Worm (Caenorhabditis elegans) whole organism, L2 larva: ENCODE measurements around the gene nhr-290.
A peak's percentile ranks its signal among the peaks of the same experiment; 100 is the strongest.

ENCODE experiments used
- C34F6.9 ChIP-seq: fragments of 150-350 bp; optimal IDR thresholded peaks from 2 replicates; lab custom pipeline; 2014; ENCODE audit warnings: missing biosample characterization, missing genetic modification characterization
- R02D3.7 ChIP-seq: fragments of 150-350 bp; optimal IDR thresholded peaks from 2 replicates; lab custom pipeline; 2014; ENCODE audit warnings: missing biosample characterization, missing genetic modification characterization
- Y55F3AM.14 ChIP-seq: fragments of 200-800 bp; sonication (Bioruptor generic); optimal IDR thresholded peaks from 2 replicates; lab custom pipeline; 2018; ENCODE audit warnings: mild to moderate bottlenecking, missing genetic modification characterization, missing compliant biosample characterization
- alr-1 ChIP-seq: fragments of 150-350 bp; optimal IDR thresholded peaks from 2 replicates; lab custom pipeline; 2014; ENCODE audit warnings: missing biosample characterization, missing genetic modification characterization
- aly-2 ChIP-seq: fragments of 150-350 bp; optimal IDR thresholded peaks from 2 replicates; lab custom pipeline; 2014; ENCODE audit warnings: missing biosample characterization, missing genetic modification characterization
- blmp-1 ChIP-seq: sonication (generic microtip); optimal IDR thresholded peaks from 2 replicates; lab custom pipeline; 2017; ENCODE audit warnings: missing genetic modification characterization, mild to moderate bottlenecking, missing compliant biosample characterization, antibody characterized with exemption, moderate library complexity; ENCODE audit not compliant: insufficient read depth
- ceh-16 ChIP-seq: fragments of 150-350 bp; optimal IDR thresholded peaks from 2 replicates; lab custom pipeline; 2014; ENCODE audit warnings: missing biosample characterization, missing genetic modification characterization
- ceh-82 ChIP-seq: fragments of 150-350 bp; optimal IDR thresholded peaks from 2 replicates; lab custom pipeline; 2014; ENCODE audit warnings: missing biosample characterization, missing genetic modification characterization
- crh-2 ChIP-seq: sonication (generic microtip); optimal IDR thresholded peaks from 2 replicates; lab custom pipeline; 2017; ENCODE audit warnings: missing biosample characterization, missing genetic modification characterization
- dmd-4 ChIP-seq: sonication (generic microtip); optimal IDR thresholded peaks from 2 replicates; lab custom pipeline; 2017; ENCODE audit warnings: missing biosample characterization, missing genetic modification characterization
- egl-27 ChIP-seq: sonication (generic microtip); optimal IDR thresholded peaks from 3 replicates; lab custom pipeline; 2017; ENCODE audit warnings: missing biosample characterization, missing genetic modification reagents, missing genetic modification characterization
- elt-1 ChIP-seq: fragments of 150-350 bp; optimal IDR thresholded peaks from 2 replicates; lab custom pipeline; 2014; ENCODE audit warnings: missing biosample characterization, missing genetic modification characterization
- fos-1 ChIP-seq: fragments of 150-350 bp; optimal IDR thresholded peaks from 2 replicates; lab custom pipeline; 2014; ENCODE audit warnings: missing biosample characterization, missing genetic modification characterization
- gmeb-1 ChIP-seq: fragments of 150-350 bp; optimal IDR thresholded peaks from 2 replicates; lab custom pipeline; 2014; ENCODE audit warnings: missing biosample characterization, missing genetic modification characterization
- lin-11 ChIP-seq: fragments of 150-350 bp; sonication (generic microtip); optimal IDR thresholded peaks from 2 replicates; lab custom pipeline; 2014; ENCODE audit warnings: missing biosample characterization, missing genetic modification characterization, inconsistent platforms, mixed read lengths
- lin-13 ChIP-seq: fragments of 150-350 bp; optimal IDR thresholded peaks from 2 replicates; lab custom pipeline; 2014; ENCODE audit warnings: missing biosample characterization, missing genetic modification reagents, missing genetic modification characterization
- lsy-2 ChIP-seq, 2 experiments: fragments of 150-350 bp in 1 of 2; sonication (generic microtip) in 1 of 2; optimal IDR thresholded peaks; 2 replicates each; lab custom pipeline; 2014 to 2017; ENCODE audit warnings: missing biosample characterization in 2 of 2, missing genetic modification characterization in 2 of 2
- mab-5 ChIP-seq: fragments of 150-350 bp; optimal IDR thresholded peaks from 2 replicates; lab custom pipeline; 2014; ENCODE audit warnings: missing biosample characterization, missing genetic modification characterization
- mbf-1 ChIP-seq: sonication (generic microtip); optimal IDR thresholded peaks from 2 replicates; lab custom pipeline; 2017; ENCODE audit warnings: missing biosample characterization, missing genetic modification characterization
- mdl-1 ChIP-seq, 2 experiments: fragments of 150-350 bp in 1 of 2; sonication (generic microtip) in 1 of 2; optimal IDR thresholded peaks; 2 replicates each; lab custom pipeline; 2017; ENCODE audit warnings: missing biosample characterization in 2 of 2, missing genetic modification characterization in 2 of 2
- nhr-10 ChIP-seq: sonication (generic microtip); optimal IDR thresholded peaks from 2 replicates; lab custom pipeline; 2017; ENCODE audit warnings: missing biosample characterization, missing genetic modification characterization
- nhr-21 ChIP-seq: fragments of 150-350 bp; optimal IDR thresholded peaks from 2 replicates; lab custom pipeline; 2014; ENCODE audit warnings: missing biosample characterization, missing genetic modification characterization
- nhr-23 ChIP-seq: fragments of 150-350 bp; optimal IDR thresholded peaks from 2 replicates; lab custom pipeline; 2014; ENCODE audit warnings: missing biosample characterization, missing genetic modification reagents, missing genetic modification characterization
- nhr-25 ChIP-seq: fragments of 150-350 bp; sonication (generic microtip); optimal IDR thresholded peaks from 3 replicates; lab custom pipeline; 2014; ENCODE audit warnings: missing biosample characterization, missing genetic modification characterization
- nhr-6 ChIP-seq: fragments of 150-350 bp; optimal IDR thresholded peaks from 2 replicates; lab custom pipeline; 2014; ENCODE audit warnings: missing biosample characterization, missing genetic modification characterization
- skn-1 ChIP-seq: sonication (generic microtip); optimal IDR thresholded peaks from 2 replicates; lab custom pipeline; 2017; ENCODE audit warnings: missing biosample characterization, missing genetic modification characterization
- sma-9 ChIP-seq, 2 experiments: fragments of 150-350 bp in 1 of 2; sonication (generic microtip) in 1 of 2; optimal IDR thresholded peaks; 2 replicates each; lab custom pipeline; 2014 to 2016; ENCODE audit warnings: missing genetic modification characterization in 2 of 2, mild to moderate bottlenecking in 1 of 2, missing biosample characterization in 1 of 2, missing compliant biosample characterization in 1 of 2, missing genetic modification reagents in 1 of 2, moderate library complexity in 1 of 2
- snpc-4 ChIP-seq: fragments of 150-350 bp; optimal IDR thresholded peaks from 2 replicates; lab custom pipeline; 2014; ENCODE audit warnings: missing biosample characterization, missing genetic modification characterization
- unc-55 ChIP-seq: fragments of 150-350 bp; sonication (generic microtip); optimal IDR thresholded peaks from 3 replicates; lab custom pipeline; 2014; ENCODE audit warnings: missing biosample characterization, missing genetic modification reagents, missing genetic modification characterization
- zag-1 ChIP-seq: fragments of 150-350 bp; optimal IDR thresholded peaks from 2 replicates; lab custom pipeline; 2014; ENCODE audit warnings: missing biosample characterization, missing genetic modification characterization
- ztf-1 ChIP-seq: fragments of 200-800 bp; sonication (Bioruptor generic); conservative IDR thresholded peaks from 2 replicates; pipeline ENCODE4 v1.3.6; 2022; ENCODE audit warnings: missing genetic modification characterization, missing compliant biosample characterization
- ztf-11 ChIP-seq: sonication (generic microtip); optimal IDR thresholded peaks from 2 replicates; lab custom pipeline; 2017; ENCODE audit warnings: missing biosample characterization, missing genetic modification characterization
- ztf-4 ChIP-seq: fragments of 150-350 bp; optimal IDR thresholded peaks from 2 replicates; lab custom pipeline; 2014; ENCODE audit warnings: missing biosample characterization, missing genetic modification characterization

Gene nhr-290

DNA sequence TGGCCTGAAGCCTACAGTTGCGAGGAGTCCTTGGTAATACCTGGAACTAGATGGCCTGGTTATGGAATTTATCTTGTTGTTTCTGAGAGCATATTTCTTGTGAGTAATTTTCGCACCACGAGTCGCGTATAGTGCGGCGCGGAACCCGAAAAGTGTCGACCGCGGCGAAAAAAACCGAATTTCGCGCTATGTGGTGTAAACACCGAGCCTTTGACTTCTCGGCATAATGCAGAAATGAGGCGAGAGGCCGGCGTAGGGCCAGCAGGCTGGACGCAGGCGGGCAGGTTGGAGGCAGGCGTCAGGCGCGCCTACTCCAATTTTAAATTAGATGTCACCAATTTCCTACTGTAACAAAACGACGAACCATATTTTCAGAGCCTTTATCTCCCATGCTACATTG, 1.7 kb downstream of the nhr-290 start:
- TF ChIP-seq nhr-25 (tag; lab: Kevin White, UChicago) (no peak), C34F6.9 (no peak), lin-11 (tag; lab: Kevin White, UChicago) (no peak), ztf-1 (GFP tag; lab: Robert Waterston, UW) (no peak), zag-1 (tag; lab: Kevin White, UChicago) (no peak), Y55F3AM.14 (GFP tag; lab: Kevin White, UChicago) (no peak), nhr-10 (tag; lab: Kevin White, UChicago) (no peak), ceh-16 (tag; lab: Kevin White, UChicago) (no peak), mdl-1 (tag; optimal IDR thresholded peaks at IDR 0.05; lab: Kevin White, UChicago) (no peak), lin-13 (GFP tag; lab: Kevin White, UChicago) (no peak), lsy-2 (tag; optimal IDR thresholded peaks at IDR 0.05; lab: Kevin White, UChicago) (no peak)

DNA sequence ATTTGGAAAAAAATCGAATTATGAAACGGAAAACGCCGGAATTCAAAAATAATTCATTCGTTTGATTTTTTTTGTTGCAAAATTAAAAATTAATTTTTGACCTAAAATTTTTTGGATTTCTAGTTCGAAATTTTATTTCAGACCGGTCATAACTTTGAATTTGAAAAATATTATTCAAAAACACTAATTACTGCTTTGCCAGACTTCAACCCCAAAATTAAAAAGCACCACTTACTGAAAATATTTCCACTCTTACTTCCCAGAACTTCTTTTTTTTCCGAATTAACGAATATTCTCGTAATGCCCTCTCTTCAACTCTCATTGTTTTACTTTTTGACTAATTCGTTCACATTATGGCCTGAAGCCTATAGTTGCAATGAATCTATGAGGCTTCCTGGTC, 3.6 kb downstream of the nhr-290 start, which contains the start of gene srt-4:
Gene srt-4 (plus strand): TSS at position 301 of the 400 bp plus-strand sequence.
- TF ChIP-seq unc-55 (GFP tag; lab: Kevin White, UChicago) (no peak), mab-5 (tag; lab: Kevin White, UChicago) (no peak), nhr-23 (tag; lab: Kevin White, UChicago) (no peak), nhr-21 (no peak), snpc-4 (tag; lab: Kevin White, UChicago) (no peak), gmeb-1 (tag; lab: Kevin White, UChicago) (no peak), crh-2 (no peak), ceh-82 (tag; lab: Kevin White, UChicago) (no peak), elt-1 (tag; lab: Kevin White, UChicago) (no peak), zag-1 (tag; lab: Kevin White, UChicago) (no peak), nhr-10 (tag; lab: Kevin White, UChicago) (no peak), nhr-6 (tag; lab: Kevin White, UChicago) (no peak), lsy-2 (tag; optimal IDR thresholded peaks at IDR 0.05; lab: Kevin White, UChicago) (no peak), egl-27 (tag; lab: Kevin White, UChicago) (no peak), mdl-1 (tag; optimal IDR thresholded peaks at IDR 0.05; lab: Kevin White, UChicago) (no peak), lin-11 (tag; lab: Kevin White, UChicago) (no peak), mbf-1 (tag; lab: Kevin White, UChicago) (no peak), dmd-4 (tag; lab: Kevin White, UChicago) (no peak), ztf-11 (tag; lab: Kevin White, UChicago) (no peak)

DNA sequence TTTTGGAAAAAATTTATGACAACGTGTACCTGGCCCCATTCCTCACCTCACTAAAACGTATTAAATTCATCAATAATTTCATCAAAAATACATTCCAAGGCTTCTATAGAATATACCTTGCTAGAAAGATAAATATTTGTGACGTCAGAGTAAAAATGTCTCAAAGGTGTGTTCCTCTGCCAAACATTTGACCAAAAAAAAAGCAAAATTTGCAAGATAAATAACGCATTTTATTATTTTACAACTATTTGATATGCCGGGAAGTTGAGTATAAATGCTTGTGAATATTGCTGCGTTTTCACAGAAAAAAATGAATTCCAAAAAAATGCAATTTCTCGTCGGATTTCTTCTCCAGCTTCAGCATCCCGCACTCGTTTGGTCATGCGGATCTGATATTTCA, 6.6 kb downstream of the nhr-290 start, which contains the start of gene C29G2.3:
Gene C29G2.3 (plus strand): TSS at position 301 of the 400 bp plus-strand sequence.
- no peak for TF ChIP-seq egl-27 (tag; lab: Kevin White, UChicago)
- TF ChIP-seq fos-1 (tag; lab: Kevin White, UChicago): no peak
- no peak for TF ChIP-seq aly-2 (tag; lab: Kevin White, UChicago)
- TF ChIP-seq blmp-1: no peak
- no peak for TF ChIP-seq R02D3.7 (tag; lab: Kevin White, UChicago)
- no peak for TF ChIP-seq sma-9 (GFP tag; optimal IDR thresholded peaks at IDR 0.05; lab: Kevin White, UChicago)
- TF ChIP-seq sma-9 (tag; optimal IDR thresholded peaks at IDR 0.05; lab: Kevin White, UChicago): no peak
- TF ChIP-seq zag-1 (tag; lab: Kevin White, UChicago): no peak
- no peak for TF ChIP-seq lin-11 (tag; lab: Kevin White, UChicago)

DNA sequence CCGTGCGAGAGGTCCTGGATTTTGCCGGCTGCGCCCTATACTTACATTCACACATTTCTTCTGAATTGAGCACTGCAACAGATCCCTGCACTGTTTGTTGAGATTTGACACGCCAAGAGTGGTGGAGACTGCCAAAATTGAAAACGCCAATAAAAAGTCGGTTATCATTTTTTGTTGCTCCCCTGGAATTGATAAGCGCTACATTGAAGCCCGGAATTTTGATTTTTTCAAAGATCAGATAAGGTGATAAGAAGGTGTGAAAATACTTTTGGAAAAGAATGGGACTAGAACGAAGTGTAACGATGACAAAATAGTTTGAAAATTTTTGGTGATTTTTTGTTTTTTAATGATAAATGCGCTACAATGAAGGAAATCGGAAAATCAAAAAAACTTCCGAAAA, 11.7 kb downstream of the nhr-290 start, which contains the start of gene C29G2.6:
Gene C29G2.6 (minus strand): TSS at position 182 of the 400 bp plus-strand sequence.
- TF ChIP-seq gmeb-1 (tag; lab: Kevin White, UChicago): no peak
- TF ChIP-seq fos-1 (tag; lab: Kevin White, UChicago): peak; percentile 42

- TF ChIP-seq mab-5 (tag; lab: Kevin White, UChicago) (no peak), ztf-4 (tag; lab: Kevin White, UChicago) (no peak), sma-9 (GFP tag; optimal IDR thresholded peaks at IDR 0.05; lab: Kevin White, UChicago) (no peak), sma-9 (tag; optimal IDR thresholded peaks at IDR 0.05; lab: Kevin White, UChicago) (no peak), nhr-21 (no peak), alr-1 (tag; lab: Kevin White, UChicago) (no peak), nhr-25 (tag; lab: Kevin White, UChicago) (no peak), dmd-4 (tag; lab: Kevin White, UChicago) (no peak), nhr-6 (tag; lab: Kevin White, UChicago) (no peak), nhr-10 (tag; lab: Kevin White, UChicago) (no peak), R02D3.7 (tag; lab: Kevin White, UChicago) (no peak), ztf-1 (GFP tag; lab: Robert Waterston, UW) (no peak), skn-1 (tag; lab: Kevin White, UChicago) (no peak)
Measured at ce11 chrV:2589834-2590233, 15.9 kb downstream of the nhr-290 start.
